Worm (Caenorhabditis elegans): ENCODE measurements around the gene twk-4.

DNA sequence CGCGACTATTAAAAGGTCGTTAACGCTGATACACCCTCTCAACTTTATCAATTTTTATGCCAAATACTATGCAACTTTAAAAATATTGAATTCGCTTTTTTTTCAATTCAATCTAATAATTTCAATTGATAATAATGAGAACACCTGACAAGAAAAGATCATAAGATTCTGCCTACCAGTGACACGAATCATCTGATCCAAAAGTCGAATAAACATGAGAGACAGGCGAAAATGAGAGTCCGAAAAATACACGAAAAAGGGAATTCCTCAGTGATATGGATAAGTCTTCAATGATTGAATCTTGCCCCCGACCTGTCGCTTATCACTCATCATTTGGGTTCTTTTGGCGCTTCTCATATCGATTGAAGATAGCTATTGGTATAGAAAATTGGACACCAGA lies 47.5 kb upstream of the twk-4 start:
- no peak for TF ChIP-seq ref-1 (GFP tag; conservative IDR thresholded peaks at IDR 0.05)
- TF ChIP-seq med-1 (GFP tag; optimal IDR thresholded peaks at IDR 0.05; ENCODE audit: insufficient read depth): no peak
- no peak for TF ChIP-seq ztf-23 (GFP tag; IDR thresholded peaks at IDR 0.05)
- TF ChIP-seq flt-1 (GFP tag; IDR thresholded peaks at IDR 0.05): no peak
- TF ChIP-seq cog-1 (tag; optimal IDR thresholded peaks at IDR 0.05): no peak
- no peak for TF ChIP-seq klf-2 (GFP tag; conservative IDR thresholded peaks at IDR 0.05)
- TF ChIP-seq tab-1 (GFP tag; IDR thresholded peaks at IDR 0.05): no peak
